Fruit fly (Drosophila melanogaster) Kc167 (cell line): ENCODE results near the gene Grx1.

ENCODE experiments used
- h ChIP-seq: fragments of >200 bp; optimal IDR thresholded peaks from 3 replicates; lab custom pipeline; 2018; ENCODE audit warnings: missing external identifiers
- insv ChIP-seq: fragments of >200 bp; optimal IDR thresholded peaks from 3 replicates; lab custom pipeline; 2018; ENCODE audit warnings: missing external identifiers

DNA sequence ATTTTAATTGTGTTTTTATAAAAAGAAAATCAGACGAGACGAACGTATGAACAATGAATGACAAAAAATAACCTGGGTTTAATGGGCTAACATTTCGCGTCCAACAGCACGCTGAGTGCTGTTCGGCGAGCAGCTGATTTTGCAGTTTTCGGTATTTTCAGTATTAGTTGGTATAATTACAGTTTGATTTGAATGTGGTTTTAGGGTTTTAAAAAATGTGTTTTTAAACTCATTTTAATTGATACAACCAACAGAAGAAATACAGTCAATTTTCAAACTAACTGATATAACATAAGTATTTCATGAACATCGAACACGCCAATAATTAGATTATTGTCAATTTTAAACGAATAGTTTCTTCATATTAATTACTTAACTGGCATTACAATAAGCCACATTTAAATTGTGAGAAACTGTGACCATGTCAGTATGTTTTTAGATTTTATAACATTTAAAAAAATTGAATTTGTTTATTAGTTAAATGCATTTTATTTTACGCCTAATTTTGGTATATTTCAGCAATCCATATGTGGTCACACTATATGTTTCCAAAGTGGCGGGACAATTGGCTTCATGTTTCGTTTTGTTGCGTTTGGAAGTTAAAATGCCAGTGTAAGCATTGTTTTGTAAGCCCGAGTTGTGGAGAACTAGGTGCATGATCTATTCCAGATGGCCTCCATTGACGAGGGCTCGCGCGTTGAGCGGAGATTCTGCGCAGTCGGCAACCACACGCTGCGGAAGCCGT, 48.2 kb upstream of the Grx1 start, which contains the start of the genes CG14073 and HipHop:
- no peak for TF ChIP-seq insv (lab: Kevin White, UChicago)
- no peak for TF ChIP-seq h (lab: Kevin White, UChicago)
